Worm (Caenorhabditis elegans): Measurements from ENCODE around the gene daf-4.

DNA sequence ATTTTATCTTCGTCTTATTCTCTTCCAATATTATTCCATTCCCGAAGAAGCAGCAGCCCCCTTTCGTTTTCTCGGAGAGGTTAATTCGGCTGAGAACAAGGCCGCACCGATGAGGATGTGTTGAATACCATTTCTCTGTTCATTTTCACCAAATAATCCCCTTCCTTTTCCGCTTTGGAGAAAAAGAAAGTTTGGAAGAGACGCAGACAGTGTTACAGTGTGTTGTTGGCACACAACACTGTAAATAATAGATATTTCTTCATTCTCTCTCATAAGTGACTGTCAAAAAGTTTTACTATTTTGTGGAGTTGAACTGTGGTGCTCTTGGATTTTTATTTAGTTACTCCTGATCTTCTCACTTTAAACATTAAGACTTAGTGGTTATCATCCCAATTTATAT, 40.3 kb downstream of the daf-4 start:
- TF ChIP-seq him-1 (tag; optimal IDR thresholded peaks at IDR 0.05) (no peak), dpff-1 (tag; optimal IDR thresholded peaks at IDR 0.05) (no peak), rpc-1 (optimal IDR thresholded peaks at IDR 0.05) (no peak), rpc-1 (tag; optimal IDR thresholded peaks at IDR 0.05) (no peak), ztf-28 (GFP tag; IDR thresholded peaks at IDR 0.05) (no peak), snpc-4 (GFP tag; optimal IDR thresholded peaks at IDR 0.05) (no peak), snpc-4 (tag; optimal IDR thresholded peaks at IDR 0.05) (no peak), xnd-1 (tag; optimal IDR thresholded peaks at IDR 0.05) (no peak), nfya-1 (tag; optimal IDR thresholded peaks at IDR 0.05; ENCODE audit: borderline replicate concordance, insufficient read depth) (no peak), lag-1 (GFP tag; IDR thresholded peaks at IDR 0.05) (no peak), B0261.1 (tag; optimal IDR thresholded peaks at IDR 0.05) (no peak), pha-4 (tag; optimal IDR thresholded peaks at IDR 0.05) (no peak)

All from whole organism, young adult.